Worm (Caenorhabditis elegans): ENCODE results near the gene Y81G3A.2.
A peak's percentile ranks its signal among the peaks of the same experiment; 100 is the strongest.

- no peak for TF ChIP-seq lin-35 (GFP tag; optimal IDR thresholded peaks at IDR 0.05)
- no peak for TF ChIP-seq hmg-1.2 (GFP tag; IDR thresholded peaks at IDR 0.05)
- no peak for TF ChIP-seq F49E8.2 (tag; optimal IDR thresholded peaks at IDR 0.05; ENCODE audit: insufficient read depth)
- no peak for TF ChIP-seq unc-130 (GFP tag; optimal IDR thresholded peaks at IDR 0.05)
- no peak for TF ChIP-seq egl-18 (GFP tag; IDR thresholded peaks at IDR 0.05)
- TF ChIP-seq hlh-26 (GFP tag; conservative IDR thresholded peaks at IDR 0.05) = no peak
- no peak for TF ChIP-seq rec-8 (tag; optimal IDR thresholded peaks at IDR 0.05)
- no peak for TF ChIP-seq ZK185.1 (tag; optimal IDR thresholded peaks at IDR 0.05; ENCODE audit: poor library complexity, severe bottlenecking)
- 0 out of 2 replicates have a peak, but pooled peaks have one; percentile 32 for TF ChIP-seq aptf-2 (GFP tag; conservative IDR thresholded peaks at IDR 0.05)
Measured at ce11 chrII:13077746-13078145, 3.0 kb upstream of the Y81G3A.2 start.

Data from whole organism, young adult.